Worm (Caenorhabditis elegans): ENCODE measurements around the gene H13N06.2.
A peak's percentile ranks its signal among the peaks of the same experiment; 100 is the strongest.

H13N06.2 gene

DNA sequence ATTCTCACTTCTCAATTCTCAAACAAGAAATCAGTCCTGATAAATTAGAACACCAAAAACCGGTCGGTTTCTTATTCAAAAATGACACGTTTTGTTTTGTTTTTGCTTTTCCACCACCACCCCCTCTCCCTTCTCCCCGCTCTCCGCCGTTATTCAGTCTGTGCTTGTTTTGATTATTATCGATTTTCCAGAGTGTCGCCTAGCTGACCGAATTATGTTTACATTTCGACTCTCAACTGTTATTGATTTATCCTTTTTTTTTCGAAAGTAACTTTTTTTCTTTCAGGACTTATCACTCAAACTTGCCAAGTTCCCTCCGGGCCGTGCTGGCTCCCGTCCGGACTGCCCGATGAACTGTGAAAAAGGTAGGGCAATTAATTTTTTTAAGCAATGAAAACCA lies 5.4 kb downstream of the H13N06.2 start, which contains the start of gene gob-1:
Gene gob-1, plus strand, starts transcription at position 281 of the 400 bp plus-strand sequence.
- TF ChIP-seq elt-1 (tag; optimal IDR thresholded peaks at IDR 0.05) (no peak), peb-1 (tag; optimal IDR thresholded peaks at IDR 0.05) (no peak), aly-2 (tag; optimal IDR thresholded peaks at IDR 0.05) (no peak), dmd-4 (tag; optimal IDR thresholded peaks at IDR 0.05) (no peak), C34F6.9 (tag; optimal IDR thresholded peaks at IDR 0.05) (no peak), mbf-1 (tag; optimal IDR thresholded peaks at IDR 0.05) (no peak), fos-1 (tag; optimal IDR thresholded peaks at IDR 0.05) (no peak), nhr-129 (tag; optimal IDR thresholded peaks at IDR 0.05) (no peak), blmp-1 (tag; optimal IDR thresholded peaks at IDR 0.05; ENCODE audit: insufficient read depth) (no peak), egl-27 (tag; optimal IDR thresholded peaks at IDR 0.05) (no peak), alr-1 (tag; optimal IDR thresholded peaks at IDR 0.05) (no peak), nhr-21 (tag; optimal IDR thresholded peaks at IDR 0.05) (no peak), nhr-11 (tag; optimal IDR thresholded peaks at IDR 0.05) (no peak), mdl-1 (tag; optimal IDR thresholded peaks at IDR 0.05) (no peak), skn-1 (tag; optimal IDR thresholded peaks at IDR 0.05) (no peak), unc-55 (GFP tag; optimal IDR thresholded peaks at IDR 0.05) (no peak), R02D3.7 (tag; optimal IDR thresholded peaks at IDR 0.05) (no peak), gmeb-1 (tag; optimal IDR thresholded peaks at IDR 0.05) (no peak), sem-4 (tag; optimal IDR thresholded peaks at IDR 0.05) (no peak), sma-3 (GFP tag; optimal IDR thresholded peaks at IDR 0.05) (no peak)

DNA sequence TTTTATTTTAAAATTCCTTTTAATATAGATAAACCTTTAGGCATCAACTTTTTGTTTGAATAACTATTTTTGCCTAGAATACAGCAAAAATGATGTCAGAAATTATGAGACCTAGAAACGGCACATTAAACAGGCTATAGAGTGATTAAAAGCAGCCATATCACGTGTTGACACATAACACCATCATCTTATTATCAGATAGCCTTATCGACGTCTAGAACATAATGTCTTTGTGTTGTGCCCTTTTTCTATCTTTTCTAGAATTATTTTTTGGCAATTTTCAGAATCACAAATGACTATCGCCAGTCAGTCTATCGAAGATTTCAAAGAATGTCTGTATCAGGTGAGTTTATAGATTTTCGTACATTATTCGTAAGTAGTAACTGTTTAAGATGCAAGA lies 6.2 kb downstream of the H13N06.2 start:
- TF ChIP-seq sma-9 (GFP tag; optimal IDR thresholded peaks at IDR 0.05) (peak; percentile 7), sma-9 (tag; optimal IDR thresholded peaks at IDR 0.05) (no peak), ztf-4 (tag; optimal IDR thresholded peaks at IDR 0.05) (no peak), nhr-25 (tag; optimal IDR thresholded peaks at IDR 0.05) (peak; percentile 24), fos-1 (tag; optimal IDR thresholded peaks at IDR 0.05) (peak; percentile 19)

DNA sequence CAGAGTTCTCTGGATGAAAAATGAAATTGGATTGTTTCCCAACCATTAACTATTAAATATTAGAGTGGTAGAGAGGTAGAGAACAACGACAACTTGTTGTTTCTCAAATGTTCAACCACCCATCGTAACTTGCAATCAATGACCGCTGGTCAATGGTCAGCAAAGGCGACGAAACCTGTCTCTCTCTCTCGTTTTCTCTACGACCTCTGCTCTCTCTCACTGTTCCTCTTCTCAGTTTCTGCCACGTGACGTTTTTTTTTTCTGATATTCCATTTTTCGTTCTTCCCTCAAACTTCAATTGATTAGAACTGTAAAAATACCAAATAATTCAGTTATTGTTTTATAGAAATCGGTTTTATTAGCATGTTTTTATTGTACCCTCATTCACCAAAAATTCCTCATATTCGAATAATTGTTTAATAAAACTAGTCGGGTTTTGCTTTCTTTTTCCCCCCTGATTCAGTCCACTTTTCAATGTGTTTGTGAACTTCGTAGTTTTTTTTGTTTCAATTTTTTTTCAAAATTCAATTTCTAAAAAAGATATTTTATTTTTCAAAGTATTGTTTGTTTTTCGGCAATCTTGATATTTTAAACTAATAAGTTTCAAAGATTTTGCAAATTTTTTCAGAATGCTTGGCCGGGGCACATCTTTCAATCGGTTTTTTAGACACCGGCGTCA lies 9.2 kb downstream of the H13N06.2 start, which contains the start of gene suox-1:
Gene suox-1, plus strand, starts transcription at position 629 of the 679 bp plus-strand sequence.
- TF ChIP-seq mdl-1 (tag; optimal IDR thresholded peaks at IDR 0.05) = peak in 1 of 2 experiments; percentile 72
- TF ChIP-seq ztf-11 (tag; optimal IDR thresholded peaks at IDR 0.05) = no peak
- peak; percentile 70 for TF ChIP-seq nhr-25 (tag; optimal IDR thresholded peaks at IDR 0.05)
- no peak for TF ChIP-seq ceh-82 (tag; optimal IDR thresholded peaks at IDR 0.05)
- TF ChIP-seq ama-1 (optimal IDR thresholded peaks at IDR 0.05) = no peak
- peak; percentile 32 for TF ChIP-seq sma-3 (GFP tag; optimal IDR thresholded peaks at IDR 0.05)
- TF ChIP-seq nhr-11 (tag; optimal IDR thresholded peaks at IDR 0.05) = no peak
- TF ChIP-seq fos-1 (tag; optimal IDR thresholded peaks at IDR 0.05) = peak; percentile 38
- TF ChIP-seq nhr-129 (tag; optimal IDR thresholded peaks at IDR 0.05) = peak; percentile 33
- TF ChIP-seq ceh-16 (tag; optimal IDR thresholded peaks at IDR 0.05) = no peak
- no peak for TF ChIP-seq alr-1 (tag; optimal IDR thresholded peaks at IDR 0.05)
- no peak for TF ChIP-seq peb-1 (tag; optimal IDR thresholded peaks at IDR 0.05)
- TF ChIP-seq crh-2 (tag; optimal IDR thresholded peaks at IDR 0.05) = peak; percentile 56
- peak; percentile 52 for TF ChIP-seq F13H6.1 (tag; optimal IDR thresholded peaks at IDR 0.05)
- peak in 1 of 2 experiments; percentile 23 for TF ChIP-seq lsy-2 (tag; optimal IDR thresholded peaks at IDR 0.05)
- TF ChIP-seq nhr-21 (tag; optimal IDR thresholded peaks at IDR 0.05) = peak; percentile 40
- peak; percentile 55 for TF ChIP-seq sma-9 (GFP tag; optimal IDR thresholded peaks at IDR 0.05)
- TF ChIP-seq sma-9 (tag; optimal IDR thresholded peaks at IDR 0.05) = no peak

ce11 chrX:15502455-15503174 lies 14.7 kb downstream of the H13N06.2 start, which contains the start of gene H13N06.7:
Gene H13N06.7, plus strand, starts transcription at chrX:15503124.
- TF ChIP-seq fos-1 (tag; optimal IDR thresholded peaks at IDR 0.05) = no peak
- TF ChIP-seq ztf-4 (tag; optimal IDR thresholded peaks at IDR 0.05) = no peak
- no peak for TF ChIP-seq blmp-1 (tag; optimal IDR thresholded peaks at IDR 0.05; ENCODE audit: insufficient read depth)

ce11 chrX:15504795-15505194 lies 16.9 kb downstream of the H13N06.2 start, which contains the start of gene tbh-1:
Gene tbh-1, minus strand, starts transcription at chrX:15504895.
- TF ChIP-seq nhr-11 (tag; optimal IDR thresholded peaks at IDR 0.05) (no peak), zag-1 (tag; optimal IDR thresholded peaks at IDR 0.05) (no peak), crh-2 (tag; optimal IDR thresholded peaks at IDR 0.05) (no peak), mbf-1 (tag; optimal IDR thresholded peaks at IDR 0.05) (no peak), F13H6.1 (tag; optimal IDR thresholded peaks at IDR 0.05) (no peak), ama-1 (optimal IDR thresholded peaks at IDR 0.05) (no peak), sma-9 (GFP tag; optimal IDR thresholded peaks at IDR 0.05) (no peak), sma-9 (tag; optimal IDR thresholded peaks at IDR 0.05) (no peak), nhr-10 (tag; optimal IDR thresholded peaks at IDR 0.05) (no peak), elt-3 (tag; optimal IDR thresholded peaks at IDR 0.05) (no peak), ztf-11 (tag; optimal IDR thresholded peaks at IDR 0.05) (no peak), unc-55 (GFP tag; optimal IDR thresholded peaks at IDR 0.05) (no peak)
